Comparison of ENCODE assay signal across 5 worm cellular contexts in genomic region chrX:5140177-5140576, ce11.
TF ChIP-seq lines count a peak whose summit lies in the region.

No protein-coding gene starts in this region.

TF ChIP-seq in whole organism, L1 larva, 84 proteins besides CTCF, POLR2A, EP300 and RAD21:
- no peak for TF ChIP-seq ama-1 (optimal IDR thresholded peaks at IDR 0.05; lab: Kevin White, UChicago)
- peak; percentile 52 for TF ChIP-seq fkh-8 (tag; optimal IDR thresholded peaks at IDR 0.05; lab: Kevin White, UChicago)
- TF ChIP-seq mep-1 (tag; optimal IDR thresholded peaks at IDR 0.05; lab: Kevin White, UChicago), result peak; percentile 15
- TF ChIP-seq lin-14 (GFP tag; optimal IDR thresholded peaks at IDR 0.05; lab: Kevin White, UChicago), result peak; percentile 95
- peak in 1 of 3 experiments; percentile 27 for TF ChIP-seq ceh-82 (tag; optimal IDR thresholded peaks at IDR 0.05; lab: Kevin White, UChicago)
- TF ChIP-seq isw-1 (GFP tag; IDR thresholded peaks at IDR 0.05; lab: Robert Waterston, UW), result peak; percentile 38
- peak; percentile 33 for TF ChIP-seq ceh-8 (GFP tag; optimal IDR thresholded peaks at IDR 0.05; lab: Kevin White, UChicago)
- no peak for TF ChIP-seq ztf-4 (tag; optimal IDR thresholded peaks at IDR 0.05; lab: Kevin White, UChicago)
- peak; percentile 18 for TF ChIP-seq rnt-1 (tag; optimal IDR thresholded peaks at IDR 0.05; lab: Kevin White, UChicago)

TF ChIP-seq in whole organism, L3 larva, 47 proteins besides CTCF, POLR2A, EP300 and RAD21:
- TF ChIP-seq hmg-11 (tag; optimal IDR thresholded peaks at IDR 0.05; lab: Kevin White, UChicago) (peak; percentile 76), nfya-1 (tag; optimal IDR thresholded peaks at IDR 0.05; lab: Kevin White, UChicago; ENCODE audit: insufficient read depth) (peak; percentile 43), jun-1 (tag; optimal IDR thresholded peaks at IDR 0.05; lab: Kevin White, UChicago) (no peak), ceh-82 (tag; optimal IDR thresholded peaks at IDR 0.05; lab: Kevin White, UChicago) (no peak)

TF ChIP-seq in whole organism, early embryonic, 17 proteins besides CTCF, POLR2A, EP300 and RAD21:
- TF ChIP-seq flt-1 (GFP tag; IDR thresholded peaks at IDR 0.05; lab: Robert Waterston, UW), result no peak
- TF ChIP-seq hmbx-1 (tag; optimal IDR thresholded peaks at IDR 0.05; lab: Kevin White, UChicago), result no peak
- no peak for TF ChIP-seq tra-4 (tag; optimal IDR thresholded peaks at IDR 0.05; lab: Kevin White, UChicago)
- 0 out of 2 replicates have a peak, but pooled peaks have one; percentile 33 for TF ChIP-seq pes-1 (GFP tag; IDR thresholded peaks at IDR 0.05; lab: Robert Waterston, UW)
- peak; percentile 69 for TF ChIP-seq F13C5.2 (tag; optimal IDR thresholded peaks at IDR 0.05; lab: Kevin White, UChicago)
- no peak for TF ChIP-seq hmg-4 (GFP tag; optimal IDR thresholded peaks at IDR 0.05; lab: Kevin White, UChicago)

TF ChIP-seq in whole organism, midembryonic, 9 proteins besides CTCF, POLR2A, EP300 and RAD21:
- TF ChIP-seq cog-1 (tag; optimal IDR thresholded peaks at IDR 0.05; lab: Kevin White, UChicago) (peak; percentile 77), ztf-23 (GFP tag; IDR thresholded peaks at IDR 0.05; lab: Robert Waterston, UW) (no peak)

TF ChIP-seq in whole organism, young adult, 124 proteins besides CTCF, POLR2A, EP300 and RAD21:
- peak; percentile 25; the same call in 1 of the 2 replicates for TF ChIP-seq hmg-1.2 (GFP tag; IDR thresholded peaks at IDR 0.05; lab: Robert Waterston, UW)
- peak; percentile 56; the same call in 1 of the 2 replicates for TF ChIP-seq egrh-3 (GFP tag; IDR thresholded peaks at IDR 0.05; lab: Robert Waterston, UW)
- TF ChIP-seq fkh-3 (tag; optimal IDR thresholded peaks at IDR 0.05; lab: Kevin White, UChicago), result no peak
- TF ChIP-seq nfya-1 (tag; optimal IDR thresholded peaks at IDR 0.05; lab: Kevin White, UChicago; ENCODE audit: borderline replicate concordance, insufficient read depth), result no peak
- TF ChIP-seq pbrm-1 (GFP tag; IDR thresholded peaks at IDR 0.05; lab: Robert Waterston, UW), result no peak
- peak; percentile 68 for TF ChIP-seq K12H6.12 (tag; optimal IDR thresholded peaks at IDR 0.05; lab: Kevin White, UChicago)
- TF ChIP-seq tbp1 (GFP tag; optimal IDR thresholded peaks at IDR 0.05; lab: Kevin White, UChicago), result no peak
- TF ChIP-seq gei-17 (GFP tag; optimal IDR thresholded peaks at IDR 0.05; lab: Kevin White, UChicago), result no peak
- TF ChIP-seq ceh-100 (GFP tag; IDR thresholded peaks at IDR 0.05; lab: Robert Waterston, UW), result no peak
- peak; percentile 38 for TF ChIP-seq ceh-27 (GFP tag; optimal IDR thresholded peaks at IDR 0.05; lab: Kevin White, UChicago)
- TF ChIP-seq rcor-1 (GFP tag; IDR thresholded peaks at IDR 0.05; lab: Robert Waterston, UW), result no peak
- TF ChIP-seq nhr-90 (tag; optimal IDR thresholded peaks at IDR 0.05; lab: Kevin White, UChicago), result no peak
- no peak for TF ChIP-seq hlh-12 (tag; optimal IDR thresholded peaks at IDR 0.05; lab: Kevin White, UChicago)
- no peak for TF ChIP-seq ztf-18 (tag; optimal IDR thresholded peaks at IDR 0.05; lab: Kevin White, UChicago)
